Worm (Caenorhabditis elegans) whole organism, L4 larva: ENCODE results near the gene F45D3.4.

ENCODE experiments used
- F49E8.2 ChIP-seq: sonication (generic microtip); optimal IDR thresholded peaks from 2 replicates; lab custom pipeline; 2016; ENCODE audit warnings: missing compliant biosample characterization, mild to moderate bottlenecking, missing genetic modification characterization, borderline replicate concordance
- R02D3.7 ChIP-seq: fragments of 150-350 bp; sonication (generic microtip); optimal IDR thresholded peaks from 3 replicates; lab custom pipeline; 2014; ENCODE audit warnings: missing biosample characterization, missing genetic modification characterization
- ZK546.5 ChIP-seq, 2 experiments: sonication (generic microtip); optimal IDR thresholded peaks; 2 replicates each; lab custom pipeline; 2017; ENCODE audit warnings: missing biosample characterization in 2 of 2, missing genetic modification characterization in 2 of 2
- ceh-44 ChIP-seq: fragments of 200-800 bp; sonication (Bioruptor generic); IDR thresholded peaks from 2 replicates; pipeline ENCODE4 v1.3.6; 2022; ENCODE audit warnings: missing genetic modification reagents, missing genetic modification characterization, missing compliant biosample characterization
- ceh-82 ChIP-seq: sonication (generic microtip); optimal IDR thresholded peaks from 2 replicates; lab custom pipeline; 2017; ENCODE audit warnings: missing biosample characterization, missing genetic modification characterization
- fkh-10 ChIP-seq: fragments of 150-350 bp; optimal IDR thresholded peaks from 2 replicates; lab custom pipeline; 2014; ENCODE audit warnings: missing biosample characterization, missing genetic modification reagents, missing genetic modification characterization
- gei-8 ChIP-seq: fragments of 200-800 bp; sonication (Bioruptor generic); optimal IDR thresholded peaks from 2 replicates; lab custom pipeline; 2018; ENCODE audit warnings: mild to moderate bottlenecking, missing genetic modification characterization, missing compliant biosample characterization
- lin-13 ChIP-seq: fragments of 150-350 bp; optimal IDR thresholded peaks from 2 replicates; lab custom pipeline; 2014; ENCODE audit warnings: missing biosample characterization, missing genetic modification reagents, missing genetic modification characterization
- mxl-3 ChIP-seq: fragments of 200-800 bp; sonication (Bioruptor generic); optimal IDR thresholded peaks from 2 replicates; lab custom pipeline; 2018; ENCODE audit warnings: mild to moderate bottlenecking, missing genetic modification characterization, missing compliant biosample characterization
- nhr-6 ChIP-seq: fragments of 150-350 bp; optimal IDR thresholded peaks from 2 replicates; lab custom pipeline; 2014; ENCODE audit warnings: missing biosample characterization, missing genetic modification characterization
- nhr-76 ChIP-seq: fragments of 150-350 bp; optimal IDR thresholded peaks from 2 replicates; lab custom pipeline; 2014; ENCODE audit warnings: missing biosample characterization, missing genetic modification characterization
- skn-1 ChIP-seq: fragments of 150-350 bp; optimal IDR thresholded peaks from 2 replicates; lab custom pipeline; 2014; ENCODE audit warnings: missing biosample characterization, missing genetic modification characterization
- snpc-4 ChIP-seq: fragments of 150-350 bp; optimal IDR thresholded peaks from 2 replicates; lab custom pipeline; 2014; ENCODE audit warnings: missing biosample characterization, missing genetic modification characterization
- unc-62 ChIP-seq, 3 experiments: fragments of 150-350 bp in 1 of 3; sonication (generic microtip); optimal IDR thresholded peaks in 2 of 3; peaks in 1 of 3; 1 replicate in 1 of 3; 2 replicates in 2 of 3; lab custom pipeline; 2014 to 2017; ENCODE audit warnings: missing biosample characterization in 3 of 3, missing genetic modification characterization in 3 of 3, missing genetic modification reagents in 3 of 3, missing genotype in 1 of 3

DNA sequence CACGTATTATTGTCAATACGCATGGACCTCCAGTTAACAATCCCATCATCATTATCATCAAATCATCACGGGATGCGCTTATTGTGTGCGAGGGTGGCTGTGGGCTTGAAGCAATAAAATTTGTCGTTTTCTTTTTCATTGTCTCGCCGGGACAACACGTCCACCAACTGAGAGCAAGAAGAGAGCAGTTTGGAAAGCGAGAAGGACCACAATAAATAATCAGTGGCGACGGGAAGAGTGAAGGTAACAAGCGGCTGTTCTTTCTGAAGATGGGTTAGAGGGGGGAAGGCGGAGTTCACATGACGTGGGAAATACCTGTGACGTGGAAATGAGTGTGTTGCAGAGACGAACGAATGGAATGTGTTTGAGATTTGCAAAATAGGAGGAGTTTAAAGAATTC lies 34.2 kb downstream of the F45D3.4 start:
- TF ChIP-seq unc-62 (GFP tag; optimal IDR thresholded peaks at IDR 0.05 in 1 of 2; lab: Kevin White, UChicago) = no peak
- no peak for TF ChIP-seq unc-62 (tag; optimal IDR thresholded peaks at IDR 0.05; lab: Kevin White, UChicago)
- no peak for TF ChIP-seq F49E8.2 (tag; lab: Kevin White, UChicago)
- no peak for TF ChIP-seq skn-1 (tag; lab: Kevin White, UChicago)
- no peak for TF ChIP-seq snpc-4 (tag; lab: Kevin White, UChicago)
- TF ChIP-seq nhr-76 (tag; lab: Kevin White, UChicago) = no peak
- no peak for TF ChIP-seq lin-13 (GFP tag; lab: Kevin White, UChicago)
- TF ChIP-seq nhr-6 = no peak
- no peak for TF ChIP-seq ZK546.5 (tag; optimal IDR thresholded peaks at IDR 0.05; lab: Kevin White, UChicago)
- TF ChIP-seq fkh-10 (GFP tag; lab: Kevin White, UChicago) = no peak
- TF ChIP-seq gei-8 = no peak
- TF ChIP-seq ceh-82 (tag; lab: Kevin White, UChicago) = no peak
- TF ChIP-seq R02D3.7 (tag; lab: Kevin White, UChicago) = no peak
- no peak for TF ChIP-seq mxl-3 (GFP tag; lab: Kevin White, UChicago)
- no peak for TF ChIP-seq ceh-44
